2 worm cellular contexts compared by ENCODE assay signal in the genomic region with DNA sequence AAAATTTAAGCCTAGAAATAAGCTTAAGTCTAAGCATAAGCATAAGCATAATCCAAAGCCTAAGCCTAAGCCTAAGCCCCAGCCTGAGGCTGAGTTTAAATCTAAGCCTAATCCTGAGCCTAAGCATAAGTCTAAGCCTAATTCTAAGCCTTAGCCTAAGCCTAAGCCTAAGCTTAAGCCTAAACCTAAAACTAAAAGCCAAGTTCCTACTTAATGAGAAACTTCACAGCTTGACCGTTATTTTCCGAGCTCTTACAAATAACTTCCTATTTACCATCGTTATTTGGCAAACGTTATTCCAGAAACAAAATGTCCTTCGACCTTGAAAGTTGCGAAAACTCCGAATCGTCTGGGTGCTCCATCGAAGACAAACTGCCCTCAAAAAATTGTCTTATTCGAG.
TF ChIP-seq lines count a peak whose summit lies in the region.

A gene (plus strand): TSS at position 301 of the 400 bp plus-strand sequence.

TF ChIP-seq in whole organism, early embryonic, 17 proteins besides CTCF, POLR2A, EP300 and RAD21:
- TF ChIP-seq F13C5.2 (tag; optimal IDR thresholded peaks at IDR 0.05; lab: Kevin White, UChicago) (no peak), ceh-13 (GFP tag; optimal IDR thresholded peaks at IDR 0.05; lab: Kevin White, UChicago) (no peak), ets-7 (tag; optimal IDR thresholded peaks at IDR 0.05; lab: Kevin White, UChicago) (no peak), tbx-37 (GFP tag; conservative IDR thresholded peaks at IDR 0.05; lab: Robert Waterston, UW) (no peak), hnd-1 (tag; optimal IDR thresholded peaks at IDR 0.05; lab: Kevin White, UChicago) (no peak), hmg-4 (GFP tag; optimal IDR thresholded peaks at IDR 0.05; lab: Kevin White, UChicago) (no peak), ceh-36 (tag; optimal IDR thresholded peaks at IDR 0.05; lab: Kevin White, UChicago) (peak; percentile 57)

TF ChIP-seq in whole organism, late embryonic, 69 proteins besides CTCF, POLR2A, EP300 and RAD21:
- TF ChIP-seq dve-1 (tag; optimal IDR thresholded peaks at IDR 0.05; lab: Kevin White, UChicago) (peak; percentile 42), nhr-232 (tag; optimal IDR thresholded peaks at IDR 0.05; lab: Kevin White, UChicago) (no peak)
